Worm (Caenorhabditis elegans): ENCODE measurements around the gene F53F1.3.
A peak's percentile ranks its signal among the peaks of the same experiment; 100 is the strongest.

F53F1.3 gene

DNA sequence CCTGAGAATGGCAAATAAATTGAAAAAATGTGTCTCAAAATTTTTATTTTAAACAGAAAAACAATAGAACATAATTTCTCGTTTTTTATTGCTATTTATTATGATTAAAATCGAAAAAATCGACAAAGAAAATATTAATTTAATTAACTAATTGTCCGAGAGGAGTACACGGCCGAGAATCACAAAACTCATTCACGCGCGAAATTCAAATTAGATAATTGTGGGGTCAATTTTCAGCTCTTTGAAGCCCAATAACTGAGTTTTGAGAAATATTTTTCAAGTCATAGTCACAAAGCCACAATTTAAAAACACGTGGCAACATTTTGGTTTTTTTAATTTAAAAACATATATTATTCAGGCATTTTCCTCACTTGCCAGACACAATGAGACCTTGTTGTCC is 1.0 kb downstream of the F53F1.3 start (continued):
- TF ChIP-seq unc-130 (GFP tag; optimal IDR thresholded peaks at IDR 0.05): peak; percentile 5
- TF ChIP-seq K11D2.4 (GFP tag; IDR thresholded peaks at IDR 0.05): no peak
- TF ChIP-seq madf-3 (GFP tag; IDR thresholded peaks at IDR 0.05): no peak
- no peak for TF ChIP-seq him-1 (tag; optimal IDR thresholded peaks at IDR 0.05)
- no peak for TF ChIP-seq tbp1 (GFP tag; optimal IDR thresholded peaks at IDR 0.05)
- 0 out of 2 replicates have a peak, but pooled peaks have one; percentile 23 for TF ChIP-seq aptf-2 (GFP tag; conservative IDR thresholded peaks at IDR 0.05)
- TF ChIP-seq dpl-1 (GFP tag; optimal IDR thresholded peaks at IDR 0.05): peak; percentile 26
- TF ChIP-seq K12H6.12 (tag; optimal IDR thresholded peaks at IDR 0.05): no peak
- no peak for TF ChIP-seq akir-1 (GFP tag; optimal IDR thresholded peaks at IDR 0.05)
- TF ChIP-seq egl-44 (GFP tag; IDR thresholded peaks at IDR 0.05): no peak
- TF ChIP-seq ekl-4 (GFP tag; IDR thresholded peaks at IDR 0.05): no peak
- no peak for TF ChIP-seq F23B12.7 (tag; optimal IDR thresholded peaks at IDR 0.05; ENCODE audit: insufficient read depth)
- TF ChIP-seq die-1 (tag; optimal IDR thresholded peaks at IDR 0.05): no peak
- no peak for TF ChIP-seq bed-2 (GFP tag; IDR thresholded peaks at IDR 0.05)
- TF ChIP-seq ceh-91 (GFP tag; IDR thresholded peaks at IDR 0.05): peak; percentile 37; the same call in 1 of the 2 replicates
- TF ChIP-seq xnd-1 (tag; optimal IDR thresholded peaks at IDR 0.05): peak; percentile 35
- no peak for TF ChIP-seq F49E8.2 (tag; optimal IDR thresholded peaks at IDR 0.05; ENCODE audit: insufficient read depth)
- no peak for TF ChIP-seq tbx-9 (tag; optimal IDR thresholded peaks at IDR 0.05; ENCODE audit: borderline replicate concordance)
- TF ChIP-seq lin-35 (GFP tag; optimal IDR thresholded peaks at IDR 0.05): peak in 2 of 3 experiments; percentile 5 to 67
- TF ChIP-seq ztf-26 (tag; optimal IDR thresholded peaks at IDR 0.05): no peak
- no peak for TF ChIP-seq rec-8 (tag; optimal IDR thresholded peaks at IDR 0.05)
- TF ChIP-seq bed-1 (GFP tag; IDR thresholded peaks at IDR 0.05): no peak
- no peak for TF ChIP-seq chd-7 (tag; optimal IDR thresholded peaks at IDR 0.05)
- TF ChIP-seq B0336.3 (GFP tag; IDR thresholded peaks at IDR 0.05): no peak
- no peak for TF ChIP-seq tlf-1 (GFP tag; optimal IDR thresholded peaks at IDR 0.05)
- TF ChIP-seq lin-40 (tag; optimal IDR thresholded peaks at IDR 0.05): no peak
- TF ChIP-seq madf-8 (GFP tag; conservative IDR thresholded peaks at IDR 0.05): peak; percentile 41; the same call in 1 of the 2 replicates
- peak; percentile 9 for TF ChIP-seq ZK185.1 (tag; optimal IDR thresholded peaks at IDR 0.05; ENCODE audit: poor library complexity, severe bottlenecking)
- TF ChIP-seq aptf-3 (GFP tag; IDR thresholded peaks at IDR 0.05): no peak
- TF ChIP-seq lsl-1 (GFP tag; optimal IDR thresholded peaks at IDR 0.05): peak; percentile 20
- TF ChIP-seq F37B4.10 (GFP tag; IDR thresholded peaks at IDR 0.05): no peak
- no peak for TF ChIP-seq nfya-2 (GFP tag; IDR thresholded peaks at IDR 0.05)
- TF ChIP-seq lir-1 (GFP tag; conservative IDR thresholded peaks at IDR 0.05): no peak

ce11 chrV:13410688-13411087 is 2.6 kb downstream of the F53F1.3 start, which contains the start of gene F53F1.4:
TSS of gene F53F1.4 (plus strand) at chrV:13411077.
- no peak for TF ChIP-seq chd-7 (tag; optimal IDR thresholded peaks at IDR 0.05)
- TF ChIP-seq mxl-1 (tag; optimal IDR thresholded peaks at IDR 0.05): no peak
- 0 out of 2 replicates have a peak, but pooled peaks have one; percentile 37 for TF ChIP-seq ztf-28 (GFP tag; IDR thresholded peaks at IDR 0.05)
- TF ChIP-seq F49E8.2 (tag; optimal IDR thresholded peaks at IDR 0.05; ENCODE audit: insufficient read depth): no peak
- no peak for TF ChIP-seq F57C9.4 (tag; optimal IDR thresholded peaks at IDR 0.05)
- no peak for TF ChIP-seq sptf-2 (GFP tag; optimal IDR thresholded peaks at IDR 0.05)
- TF ChIP-seq B0019.2 (GFP tag; conservative IDR thresholded peaks at IDR 0.05): no peak
- no peak for TF ChIP-seq ztf-18 (tag; optimal IDR thresholded peaks at IDR 0.05)
- no peak for TF ChIP-seq F23B12.7 (tag; optimal IDR thresholded peaks at IDR 0.05; ENCODE audit: insufficient read depth)

Measured in whole organism, young adult.